Worm (Caenorhabditis elegans): ENCODE results near the gene ncs-4.

Gene ncs-4

DNA sequence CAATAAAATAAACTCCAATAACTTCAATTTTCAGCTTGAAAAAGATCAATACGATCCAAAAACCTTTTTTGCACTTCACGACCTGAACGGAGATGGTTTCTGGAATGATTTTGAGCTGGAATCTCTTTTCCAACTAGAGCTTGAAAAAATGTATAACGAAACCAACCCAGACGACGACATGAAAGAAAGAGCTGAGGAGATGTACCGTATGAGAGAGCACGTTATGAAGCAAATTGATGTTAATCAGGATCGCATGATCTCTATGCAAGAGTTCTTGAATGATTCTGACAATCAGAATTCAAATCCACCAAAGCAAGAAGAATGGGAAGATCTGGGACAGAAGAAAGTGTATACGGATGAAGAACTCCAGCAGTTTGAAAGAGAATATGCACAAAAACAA lies 22.9 kb downstream of the ncs-4 start:
- no peak for TF ChIP-seq nhr-12 (tag; optimal IDR thresholded peaks at IDR 0.05)
- no peak for TF ChIP-seq egl-27 (tag; optimal IDR thresholded peaks at IDR 0.05)
- TF ChIP-seq nhr-25 (tag; optimal IDR thresholded peaks at IDR 0.05): no peak
- TF ChIP-seq unc-55 (GFP tag; optimal IDR thresholded peaks at IDR 0.05): no peak
- TF ChIP-seq ceh-82 (tag; optimal IDR thresholded peaks at IDR 0.05): no peak
- TF ChIP-seq mdl-1 (tag; optimal IDR thresholded peaks at IDR 0.05): no peak
- TF ChIP-seq nhr-10 (tag; optimal IDR thresholded peaks at IDR 0.05): no peak
- no peak for TF ChIP-seq elt-3 (tag; optimal IDR thresholded peaks at IDR 0.05)
- TF ChIP-seq snpc-4 (tag; optimal IDR thresholded peaks at IDR 0.05): no peak
- no peak for TF ChIP-seq sma-3 (GFP tag; optimal IDR thresholded peaks at IDR 0.05)
- no peak for TF ChIP-seq nhr-237 (tag; optimal IDR thresholded peaks at IDR 0.05)
- TF ChIP-seq mbf-1 (tag; optimal IDR thresholded peaks at IDR 0.05): no peak
- no peak for TF ChIP-seq nhr-21 (tag; optimal IDR thresholded peaks at IDR 0.05)
- no peak for TF ChIP-seq sem-4 (tag; optimal IDR thresholded peaks at IDR 0.05)
- TF ChIP-seq ceh-16 (tag; optimal IDR thresholded peaks at IDR 0.05): no peak

DNA sequence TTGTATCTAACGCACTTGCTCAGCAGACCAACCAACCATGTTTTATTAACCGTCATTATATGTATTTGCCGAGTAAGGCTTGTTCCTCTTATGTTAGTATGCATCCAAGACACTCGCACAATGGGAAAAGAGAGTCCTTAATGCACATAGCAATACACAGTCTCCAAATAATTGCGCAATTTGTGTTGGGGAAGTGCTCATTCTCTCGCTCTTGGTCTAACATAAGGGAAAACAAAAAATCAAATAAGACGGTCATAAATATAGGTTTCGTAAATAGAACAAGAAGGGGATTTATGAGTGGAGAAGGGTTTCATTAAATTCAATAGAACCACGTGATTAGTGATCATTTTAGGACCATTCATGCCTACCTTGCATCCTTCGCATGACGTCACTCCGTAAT lies 27.2 kb downstream of the ncs-4 start:
- TF ChIP-seq nhr-237 (tag; optimal IDR thresholded peaks at IDR 0.05) (no peak), ceh-82 (tag; optimal IDR thresholded peaks at IDR 0.05) (no peak), sma-9 (GFP tag; optimal IDR thresholded peaks at IDR 0.05) (no peak), sma-9 (tag; optimal IDR thresholded peaks at IDR 0.05) (no peak), skn-1 (tag; optimal IDR thresholded peaks at IDR 0.05) (no peak), ztf-11 (tag; optimal IDR thresholded peaks at IDR 0.05) (no peak), dmd-4 (tag; optimal IDR thresholded peaks at IDR 0.05) (no peak), blmp-1 (tag; optimal IDR thresholded peaks at IDR 0.05; ENCODE audit: insufficient read depth) (no peak), lin-39 (tag; optimal IDR thresholded peaks at IDR 0.05) (no peak), mbf-1 (tag; optimal IDR thresholded peaks at IDR 0.05) (no peak), mab-5 (tag; optimal IDR thresholded peaks at IDR 0.05) (no peak), sem-4 (tag; optimal IDR thresholded peaks at IDR 0.05) (no peak), ztf-4 (tag; optimal IDR thresholded peaks at IDR 0.05) (no peak), lsy-2 (tag; optimal IDR thresholded peaks at IDR 0.05) (no peak), snpc-4 (tag; optimal IDR thresholded peaks at IDR 0.05) (no peak), ceh-16 (tag; optimal IDR thresholded peaks at IDR 0.05) (no peak), fos-1 (tag; optimal IDR thresholded peaks at IDR 0.05) (no peak), sma-3 (GFP tag; optimal IDR thresholded peaks at IDR 0.05) (no peak)

DNA sequence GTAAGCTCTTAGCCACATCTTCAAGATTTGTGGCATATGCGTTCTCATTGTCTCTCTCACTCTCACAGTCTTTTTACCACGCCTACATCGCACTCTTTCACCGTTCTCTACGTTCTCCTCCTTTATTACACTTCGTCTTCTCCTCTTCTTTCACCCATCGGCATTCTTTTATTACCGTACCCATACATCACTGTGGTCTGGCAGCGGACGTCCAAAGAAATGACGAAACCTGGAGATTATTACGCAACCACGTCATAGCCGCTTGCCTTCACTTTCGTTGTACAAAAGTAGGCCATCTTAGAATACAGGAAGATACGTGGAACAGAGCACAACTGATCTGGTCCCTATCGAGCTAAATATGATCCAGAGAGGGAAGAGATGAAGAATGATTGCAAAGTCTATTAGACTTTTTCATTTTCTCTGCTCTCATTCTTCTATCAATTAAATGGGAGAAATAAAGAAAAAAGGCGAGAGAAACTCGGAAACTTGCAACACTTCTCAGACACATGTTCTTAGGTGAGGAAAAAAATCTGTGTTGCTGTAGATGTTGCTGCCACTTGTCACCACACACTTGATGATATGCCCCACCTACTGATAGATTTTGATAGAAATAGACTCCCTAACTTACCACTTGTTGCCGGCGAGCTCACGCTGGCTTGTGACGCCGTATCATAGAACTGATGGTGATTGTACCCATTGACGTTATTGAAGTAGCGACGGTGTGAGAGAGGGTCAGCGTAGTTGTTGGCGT lies 28.2 kb downstream of the ncs-4 start:
- no peak for TF ChIP-seq unc-39 (tag; optimal IDR thresholded peaks at IDR 0.05)
- no peak for TF ChIP-seq zag-1 (tag; optimal IDR thresholded peaks at IDR 0.05)
- no peak for TF ChIP-seq snpc-4 (tag; optimal IDR thresholded peaks at IDR 0.05)
- TF ChIP-seq fos-1 (tag; optimal IDR thresholded peaks at IDR 0.05): peak; percentile 15
- TF ChIP-seq lin-13 (GFP tag; optimal IDR thresholded peaks at IDR 0.05): no peak
- no peak for TF ChIP-seq ztf-1 (GFP tag; conservative IDR thresholded peaks at IDR 0.05)
- TF ChIP-seq unc-55 (GFP tag; optimal IDR thresholded peaks at IDR 0.05): no peak
- peak; percentile 39 for TF ChIP-seq nhr-129 (tag; optimal IDR thresholded peaks at IDR 0.05)
- TF ChIP-seq nhr-6 (tag; optimal IDR thresholded peaks at IDR 0.05): no peak
- no peak for TF ChIP-seq Y55F3AM.14 (GFP tag; optimal IDR thresholded peaks at IDR 0.05)
- TF ChIP-seq nhr-237 (tag; optimal IDR thresholded peaks at IDR 0.05): no peak
- peak; percentile 4 for TF ChIP-seq sma-9 (GFP tag; optimal IDR thresholded peaks at IDR 0.05)
- TF ChIP-seq sma-9 (tag; optimal IDR thresholded peaks at IDR 0.05): no peak

DNA sequence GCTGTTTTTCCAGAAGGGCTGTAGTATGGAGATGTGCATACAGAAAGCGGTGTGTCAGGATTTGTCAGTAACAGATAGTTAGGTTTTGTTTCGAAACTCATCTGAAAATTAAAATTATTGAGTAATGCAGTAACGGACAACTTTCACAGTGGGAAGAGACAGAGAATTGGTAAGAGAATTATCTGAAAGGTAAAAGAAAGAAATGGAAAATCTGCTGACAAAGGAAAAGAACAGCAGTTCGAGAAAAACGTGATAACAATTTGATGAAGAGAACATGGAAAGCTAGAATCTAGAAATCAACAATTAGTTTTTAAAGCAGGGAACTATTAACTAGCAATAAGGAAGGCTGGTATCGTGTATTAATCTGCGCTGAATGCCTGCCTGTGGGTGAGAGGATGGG lies 29.0 kb downstream of the ncs-4 start, which contains the start of gene sex-1:
Gene sex-1, minus strand, starts transcription at position 101 of the 400 bp plus-strand sequence.
- TF ChIP-seq F13H6.1 (tag; optimal IDR thresholded peaks at IDR 0.05) (no peak), snpc-4 (tag; optimal IDR thresholded peaks at IDR 0.05) (no peak), peb-1 (tag; optimal IDR thresholded peaks at IDR 0.05) (no peak), elt-1 (tag; optimal IDR thresholded peaks at IDR 0.05) (no peak), nhr-10 (tag; optimal IDR thresholded peaks at IDR 0.05) (no peak), nhr-129 (tag; optimal IDR thresholded peaks at IDR 0.05) (no peak), ama-1 (optimal IDR thresholded peaks at IDR 0.05) (no peak), unc-62 (GFP tag; optimal IDR thresholded peaks at IDR 0.05) (no peak), aly-2 (tag; optimal IDR thresholded peaks at IDR 0.05) (no peak), lin-13 (GFP tag; optimal IDR thresholded peaks at IDR 0.05) (no peak), nhr-21 (tag; optimal IDR thresholded peaks at IDR 0.05) (no peak), sma-9 (GFP tag; optimal IDR thresholded peaks at IDR 0.05) (no peak), sma-9 (tag; optimal IDR thresholded peaks at IDR 0.05) (no peak), nhr-12 (tag; optimal IDR thresholded peaks at IDR 0.05) (no peak), lsy-2 (tag; optimal IDR thresholded peaks at IDR 0.05) (no peak)

Data from whole organism, L2 larva.